Worm (Caenorhabditis elegans) whole organism, L3 larva: ENCODE results near the gene srw-60.

Source experiments
- ama-1 ChIP-seq: fragments of 150-350 bp; optimal IDR thresholded peaks from 2 replicates; lab custom pipeline; 2018
- ceh-16 ChIP-seq: sonication (generic microtip); optimal IDR thresholded peaks from 2 replicates; lab custom pipeline; 2017; ENCODE audit warnings: missing biosample characterization, missing genetic modification characterization
- ceh-82 ChIP-seq: fragments of 150-350 bp; optimal IDR thresholded peaks from 2 replicates; lab custom pipeline; 2014; ENCODE audit warnings: missing biosample characterization, missing genetic modification characterization
- daf-12 ChIP-seq: fragments of 150-350 bp; optimal IDR thresholded peaks from 2 replicates; lab custom pipeline; 2014; ENCODE audit warnings: missing biosample characterization, missing genetic modification reagents, missing genetic modification characterization
- elt-1 ChIP-seq: fragments of 150-350 bp; optimal IDR thresholded peaks from 2 replicates; lab custom pipeline; 2014; ENCODE audit warnings: missing biosample characterization, missing genetic modification characterization
- fkh-10 ChIP-seq: sonication (generic microtip); optimal IDR thresholded peaks from 2 replicates; lab custom pipeline; 2017; ENCODE audit warnings: missing biosample characterization, missing genetic modification reagents, missing genetic modification characterization
- jun-1 ChIP-seq: fragments of 150-350 bp; optimal IDR thresholded peaks from 2 replicates; lab custom pipeline; 2014; ENCODE audit warnings: missing biosample characterization, missing genetic modification reagents, missing genetic modification characterization
- lin-39 ChIP-seq: fragments of 150-350 bp; optimal IDR thresholded peaks from 2 replicates; lab custom pipeline; 2018; ENCODE audit warnings: missing biosample characterization, missing genetic modification reagents, missing genetic modification characterization
- nhr-11 ChIP-seq: fragments of 150-350 bp; optimal IDR thresholded peaks from 2 replicates; lab custom pipeline; 2014; ENCODE audit warnings: missing biosample characterization, missing genetic modification characterization
- nhr-23 ChIP-seq: fragments of 150-350 bp; optimal IDR thresholded peaks from 2 replicates; lab custom pipeline; 2014; ENCODE audit warnings: missing biosample characterization, missing genetic modification reagents, missing genetic modification characterization
- unc-39 ChIP-seq: sonication (generic microtip); optimal IDR thresholded peaks from 4 replicates; lab custom pipeline; 2017; ENCODE audit warnings: missing biosample characterization, missing genetic modification characterization
- ztf-11 ChIP-seq: fragments of 150-350 bp; optimal IDR thresholded peaks from 2 replicates; lab custom pipeline; 2014; ENCODE audit warnings: missing biosample characterization, missing genetic modification characterization

DNA sequence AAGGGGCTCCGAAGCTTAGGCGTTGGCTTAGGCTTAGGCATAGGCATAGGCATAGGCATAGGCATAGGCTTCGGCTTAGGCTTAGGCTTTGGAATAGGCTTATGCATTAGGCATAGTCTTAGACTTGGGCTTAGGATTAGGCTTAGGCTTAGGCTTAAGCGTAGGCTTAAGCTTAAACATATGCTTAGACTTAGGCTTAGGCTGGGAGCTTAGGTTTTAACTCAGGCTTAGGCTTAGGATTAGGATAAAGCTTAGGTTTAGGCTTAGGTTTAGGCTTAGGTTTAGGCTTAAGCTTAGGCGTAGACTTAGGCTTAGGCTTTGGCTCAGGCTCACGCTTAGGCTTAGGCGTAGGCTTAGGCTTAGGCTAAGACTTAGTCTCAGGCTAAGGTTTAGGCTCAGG is 31.7 kb downstream of the srw-60 start:
- TF ChIP-seq nhr-11 (tag; lab: Kevin White, UChicago) (no peak), ztf-11 (no peak), jun-1 (no peak), fkh-10 (GFP tag; lab: Kevin White, UChicago) (no peak), unc-39 (tag; lab: Kevin White, UChicago) (no peak), daf-12 (tag; lab: Kevin White, UChicago) (no peak), elt-1 (tag; lab: Kevin White, UChicago) (no peak), ceh-16 (tag; lab: Kevin White, UChicago) (no peak), ama-1 (lab: Kevin White, UChicago) (no peak), nhr-23 (tag; lab: Kevin White, UChicago) (no peak), lin-39 (tag; lab: Kevin White, UChicago) (no peak), ceh-82 (tag; lab: Kevin White, UChicago) (no peak)
